Fruit fly (Drosophila melanogaster): Measurements from ENCODE around the gene CG13950.
A peak's percentile ranks its signal among the peaks of the same experiment; 100 is the strongest.

Gene CG13950

DNA sequence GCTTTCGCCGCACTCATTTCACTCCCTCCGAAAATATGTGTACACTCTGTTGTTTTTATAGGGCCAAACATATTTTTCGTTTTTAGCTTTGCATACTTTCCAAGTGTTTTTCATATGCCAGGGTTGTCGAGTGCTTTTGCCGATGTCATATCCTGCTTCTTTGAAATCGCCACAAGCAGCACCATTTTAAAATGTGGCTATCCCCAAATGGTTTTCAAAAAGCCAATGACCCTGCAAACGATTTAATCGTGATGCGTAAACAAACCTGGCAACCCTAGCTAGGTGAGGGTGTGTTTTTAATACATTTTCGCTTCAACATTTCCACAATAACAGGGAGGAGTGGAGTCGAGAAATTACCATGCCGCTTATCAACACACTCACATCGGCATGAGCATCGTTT is 32.5 kb downstream of the CG13950 start (continued):
- TF ChIP-seq otp (GFP tag; IDR thresholded peaks at IDR 0.05): no peak
- no peak for TF ChIP-seq Ets97D (GFP tag; optimal IDR thresholded peaks at IDR 0.05)
- no peak for TF ChIP-seq CG13123 (GFP tag; optimal IDR thresholded peaks at IDR 0.05)
- no peak for TF ChIP-seq CHES-1-like (GFP tag; optimal IDR thresholded peaks at IDR 0.05)
- peak; percentile 15 for TF ChIP-seq pum (GFP tag; optimal IDR thresholded peaks at IDR 0.05)
- TF ChIP-seq Rfx (GFP tag; IDR thresholded peaks at IDR 0.05): peak; percentile 53
- TF ChIP-seq kay (GFP tag; optimal IDR thresholded peaks at IDR 0.05): no peak
- TF ChIP-seq gcm (GFP tag; optimal IDR thresholded peaks at IDR 0.05): no peak
- no peak for TF ChIP-seq trh (GFP tag; optimal IDR thresholded peaks at IDR 0.05)
- TF ChIP-seq org-1 (GFP tag; optimal IDR thresholded peaks at IDR 0.05): peak; percentile 16
- TF ChIP-seq ranshi (GFP tag; IDR thresholded peaks at IDR 0.05): peak; percentile 33; the same call in 1 of the 2 replicates
- peak; percentile 3 for TF ChIP-seq ems (GFP tag; optimal IDR thresholded peaks at IDR 0.05)
- TF ChIP-seq jumu (GFP tag; optimal IDR thresholded peaks at IDR 0.05): no peak
- TF ChIP-seq CG12155 (GFP tag; optimal IDR thresholded peaks at IDR 0.05): no peak
- TF ChIP-seq sens (GFP tag): peak; percentile 72
- TF ChIP-seq CG10147 (GFP tag; optimal IDR thresholded peaks at IDR 0.05): peak; percentile 40
- TF ChIP-seq CG31224 (GFP tag; IDR thresholded peaks at IDR 0.05): no peak
- no peak for TF ChIP-seq grn (GFP tag; optimal IDR thresholded peaks at IDR 0.05)
- peak; percentile 48 for TF ChIP-seq CG12071 (GFP tag; optimal IDR thresholded peaks at IDR 0.05)
- no peak for TF ChIP-seq usp (GFP tag; optimal IDR thresholded peaks at IDR 0.05)
- peak; percentile 51 for TF ChIP-seq CG3281 (GFP tag; optimal IDR thresholded peaks at IDR 0.05)
- TF ChIP-seq CG3163 (GFP tag; optimal IDR thresholded peaks at IDR 0.05): no peak
- TF ChIP-seq YL-1 (GFP tag; optimal IDR thresholded peaks at IDR 0.05): no peak
- TF ChIP-seq CG1832 (GFP tag; optimal IDR thresholded peaks at IDR 0.05): no peak
- no peak for TF ChIP-seq Mes4 (GFP tag; optimal IDR thresholded peaks at IDR 0.05)
- no peak for TF ChIP-seq tx (GFP tag; optimal IDR thresholded peaks at IDR 0.05)
- TF ChIP-seq hth (optimal IDR thresholded peaks at IDR 0.05): no peak
- TF ChIP-seq CG7786 (GFP tag; optimal IDR thresholded peaks at IDR 0.05): peak; percentile 6
- TF ChIP-seq CG10321 (GFP tag; IDR thresholded peaks at IDR 0.05): no peak
- TF ChIP-seq BtbVII (GFP tag; optimal IDR thresholded peaks at IDR 0.05): peak; percentile 26
- TF ChIP-seq CG4730 (GFP tag; IDR thresholded peaks at IDR 0.05): 0 out of 2 replicates have a peak, but pooled peaks have one; percentile 22
- TF ChIP-seq exex (tag; optimal IDR thresholded peaks at IDR 0.05): no peak
- TF ChIP-seq CG2875 (GFP tag; optimal IDR thresholded peaks at IDR 0.05): no peak
- TF ChIP-seq crc (GFP tag; optimal IDR thresholded peaks at IDR 0.05): no peak
- TF ChIP-seq Rx (GFP tag; IDR thresholded peaks at IDR 0.05): no peak
- no peak for TF ChIP-seq CG8388 (GFP tag; optimal IDR thresholded peaks at IDR 0.05)
- TF ChIP-seq CG13287 (GFP tag; IDR thresholded peaks at IDR 0.05; ENCODE audit: partially characterized antibody): 0 out of 2 replicates have a peak, but pooled peaks have one; percentile 16
- no peak for TF ChIP-seq CG17612 (GFP tag; IDR thresholded peaks at IDR 0.05)
- no peak for TF ChIP-seq tio (GFP tag; optimal IDR thresholded peaks at IDR 0.05)
- TF ChIP-seq Hr78 (GFP tag; optimal IDR thresholded peaks at IDR 0.05): no peak
- TF ChIP-seq tap (tag; optimal IDR thresholded peaks at IDR 0.05): no peak
- TF ChIP-seq slbo (GFP tag; IDR thresholded peaks at IDR 0.05): peak; percentile 44; the same call in 1 of the 2 replicates
- no peak for TF ChIP-seq lola (GFP tag; optimal IDR thresholded peaks at IDR 0.05)
- no peak for TF ChIP-seq tll (GFP tag; optimal IDR thresholded peaks at IDR 0.05)
- TF ChIP-seq rib (GFP tag; IDR thresholded peaks at IDR 0.05): no peak
- TF ChIP-seq gt (GFP tag; IDR thresholded peaks at IDR 0.05): no peak
- TF ChIP-seq Ssrp (tag; optimal IDR thresholded peaks at IDR 0.05): no peak
- no peak for TF ChIP-seq Fer2 (tag; optimal IDR thresholded peaks at IDR 0.05)
- no peak for TF ChIP-seq p53 (GFP tag; optimal IDR thresholded peaks at IDR 0.05)
- TF ChIP-seq Hr51 (GFP tag; optimal IDR thresholded peaks at IDR 0.05): peak in 1 of 2 experiments; percentile 43
- TF ChIP-seq CG17802 (tag; optimal IDR thresholded peaks at IDR 0.05): no peak
- no peak for TF ChIP-seq CG4404 (GFP tag; IDR thresholded peaks at IDR 0.05)

Measured in whole organism, embryonic.